Worm (Caenorhabditis elegans) whole organism, L1 larva: ENCODE results near the gene C48B4.7.

Source experiments
- aly-2 ChIP-seq: fragments of 150-350 bp; optimal IDR thresholded peaks from 2 replicates; lab custom pipeline; 2014; ENCODE audit warnings: missing biosample characterization, missing genetic modification characterization
- ama-1 ChIP-seq: fragments of 150-350 bp; optimal IDR thresholded peaks from 2 replicates; lab custom pipeline; 2014
- blmp-1 ChIP-seq: fragments of 150-350 bp; optimal IDR thresholded peaks from 2 replicates; lab custom pipeline; 2014; ENCODE audit warnings: missing biosample characterization, missing genetic modification characterization
- dpl-1 ChIP-seq, 3 experiments: fragments of 150-350 bp in 2 of 3; sonication (generic microtip) in 1 of 3; optimal IDR thresholded peaks; 2 replicates each; lab custom pipeline; 2014 to 2017; ENCODE audit warnings: missing biosample characterization in 3 of 3, missing genetic modification characterization in 3 of 3, missing genetic modification reagents in 3 of 3
- lin-13 ChIP-seq: fragments of 150-350 bp; optimal IDR thresholded peaks from 2 replicates; lab custom pipeline; 2014; ENCODE audit warnings: missing biosample characterization, missing genetic modification reagents, missing genetic modification characterization
- lin-14 ChIP-seq: fragments of 200-800 bp; sonication (Bioruptor generic); optimal IDR thresholded peaks from 2 replicates; lab custom pipeline; 2018; ENCODE audit warnings: mild to moderate bottlenecking, missing genetic modification characterization, moderate library complexity, missing compliant biosample characterization
- mdl-1 ChIP-seq, 2 experiments: fragments of 150-350 bp; optimal IDR thresholded peaks; 2 replicates each; lab custom pipeline; 2014 to 2017; ENCODE audit warnings: missing biosample characterization in 2 of 2, missing genetic modification characterization in 2 of 2, inconsistent platforms in 1 of 2
- nhr-12 ChIP-seq: sonication (generic microtip); optimal IDR thresholded peaks from 2 replicates; lab custom pipeline; 2017; ENCODE audit warnings: missing biosample characterization, missing genetic modification characterization
- nhr-77 ChIP-seq: fragments of 150-350 bp; optimal IDR thresholded peaks from 2 replicates; lab custom pipeline; 2014; ENCODE audit warnings: missing biosample characterization, missing genetic modification characterization
- snpc-4 ChIP-seq: fragments of 150-350 bp; optimal IDR thresholded peaks from 2 replicates; lab custom pipeline; 2014; ENCODE audit warnings: missing biosample characterization, missing genetic modification characterization
- tbx-2 ChIP-seq: sonication (generic microtip); optimal IDR thresholded peaks from 2 replicates; lab custom pipeline; 2016; ENCODE audit warnings: missing genetic modification characterization, missing compliant biosample characterization
- unc-62 ChIP-seq: fragments of 150-350 bp; optimal IDR thresholded peaks from 2 replicates; lab custom pipeline; 2014; ENCODE audit warnings: missing biosample characterization, missing genetic modification reagents, missing genetic modification characterization
- ztf-11 ChIP-seq, 2 experiments: sonication (generic microtip); optimal IDR thresholded peaks; 2 replicates each; lab custom pipeline; 2016 to 2017; ENCODE audit warnings: missing genetic modification characterization in 2 of 2, missing biosample characterization in 1 of 2, missing compliant biosample characterization in 1 of 2

DNA sequence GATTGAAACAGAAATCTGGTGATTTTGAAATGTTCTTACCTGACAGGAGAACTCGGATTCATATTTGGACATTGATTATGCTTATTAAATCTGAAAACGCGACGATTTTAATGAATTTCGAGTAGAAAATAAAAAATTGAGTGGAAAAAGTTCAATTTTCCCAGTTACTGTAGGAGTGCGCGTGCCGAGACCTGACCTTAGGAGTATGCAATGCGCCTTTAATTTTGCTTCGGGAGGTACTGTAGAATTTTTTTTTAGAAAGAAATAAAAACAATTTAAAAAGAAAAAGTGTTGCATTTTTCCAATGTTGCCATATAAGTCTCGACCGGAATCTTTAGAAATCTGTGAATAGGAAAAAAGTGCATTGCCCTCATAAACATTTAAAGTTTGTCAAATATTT, 6.7 kb upstream of the C48B4.7 start, which contains the start of gene C48B4.11:
- TF ChIP-seq unc-62 (GFP tag; lab: Kevin White, UChicago) (no peak), dpl-1 (GFP tag; optimal IDR thresholded peaks at IDR 0.05; lab: Kevin White, UChicago) (no peak), nhr-77 (tag; lab: Kevin White, UChicago) (no peak), ama-1 (lab: Kevin White, UChicago) (no peak), tbx-2 (tag; lab: Kevin White, UChicago) (no peak), snpc-4 (no peak), aly-2 (tag; lab: Kevin White, UChicago) (no peak), mdl-1 (tag; optimal IDR thresholded peaks at IDR 0.05; lab: Kevin White, UChicago) (no peak), nhr-12 (no peak), blmp-1 (tag; lab: Kevin White, UChicago) (no peak), lin-14 (GFP tag; lab: Kevin White, UChicago) (no peak), lin-13 (no peak), ztf-11 (tag; optimal IDR thresholded peaks at IDR 0.05; lab: Kevin White, UChicago) (no peak)
